Fruit fly (Drosophila melanogaster) whole organism, adult: ENCODE data around the gene CG17202.

Source experiments
- CG11617 ChIP-seq: fragments of 200-800 bp; sonication (Bioruptor generic); optimal IDR thresholded peaks from 2 replicates; lab custom pipeline; 2017; ENCODE audit warnings: mild to moderate bottlenecking, missing biosample characterization, missing genetic modification reagents, missing genetic modification characterization
- CG12768 ChIP-seq: fragments of 200-800 bp; sonication (Bioruptor generic); optimal IDR thresholded peaks from 2 replicates; lab custom pipeline; 2017; ENCODE audit warnings: missing biosample characterization, missing genetic modification characterization, mild to moderate bottlenecking, moderate library complexity, missing genetic modification reagents
- CG14711 ChIP-seq: fragments of 200-800 bp; sonication (Bioruptor generic); optimal IDR thresholded peaks from 2 replicates; lab custom pipeline; 2018; ENCODE audit warnings: missing biosample characterization, mild to moderate bottlenecking, missing genetic modification characterization, moderate library complexity
- CG1620 ChIP-seq: fragments of 200-800 bp; sonication (Bioruptor generic); optimal IDR thresholded peaks from 2 replicates; lab custom pipeline; 2016; ENCODE audit warnings: missing biosample characterization, missing genetic modification characterization
- CG33017 ChIP-seq: fragments of 200-800 bp; sonication (Bioruptor generic); optimal IDR thresholded peaks from 2 replicates; lab custom pipeline; 2018; ENCODE audit warnings: missing biosample characterization, mild to moderate bottlenecking, missing genetic modification characterization, moderate library complexity
- CG5204 ChIP-seq: fragments of 200-800 bp; sonication (Bioruptor generic); optimal IDR thresholded peaks from 2 replicates; lab custom pipeline; 2016; ENCODE audit warnings: missing biosample characterization, missing genetic modification characterization
- CG7045 ChIP-seq: fragments of 200-800 bp; sonication (Bioruptor generic); optimal IDR thresholded peaks from 2 replicates; lab custom pipeline; 2017; ENCODE audit warnings: missing biosample characterization, mild to moderate bottlenecking, missing genetic modification characterization
- CG7101 ChIP-seq: fragments of 200-800 bp; sonication (Bioruptor generic); optimal IDR thresholded peaks from 2 replicates; lab custom pipeline; 2018; ENCODE audit warnings: missing biosample characterization, mild to moderate bottlenecking, missing genetic modification characterization, moderate library complexity
- Clk ChIP-seq: fragments of 200-800 bp; sonication (Bioruptor generic); optimal IDR thresholded peaks from 2 replicates; lab custom pipeline; 2017; ENCODE audit warnings: missing biosample characterization, missing genetic modification characterization
- Crg-1 ChIP-seq: fragments of 200-800 bp; sonication (Bioruptor generic); optimal IDR thresholded peaks from 2 replicates; lab custom pipeline; 2016; ENCODE audit warnings: missing biosample characterization, missing genetic modification characterization
- Hr96 ChIP-seq: fragments of 200-800 bp; sonication (Bioruptor generic); optimal IDR thresholded peaks from 2 replicates; lab custom pipeline; 2016; ENCODE audit warnings: missing biosample characterization, missing genetic modification characterization
- Mnt ChIP-seq: fragments of 200-800 bp; sonication (Bioruptor generic); optimal IDR thresholded peaks from 2 replicates; lab custom pipeline; 2016; ENCODE audit warnings: missing biosample characterization, mild to moderate bottlenecking, missing genetic modification characterization
- bab1 ChIP-seq: fragments of 200-800 bp; sonication (Bioruptor generic); optimal IDR thresholded peaks from 3 replicates; lab custom pipeline; 2019; ENCODE audit warnings: missing biosample characterization, mild to moderate bottlenecking, missing genetic modification characterization, moderate library complexity
- cic ChIP-seq: fragments of 200-800 bp; sonication (Bioruptor generic); optimal IDR thresholded peaks from 2 replicates; lab custom pipeline; 2017; ENCODE audit warnings: missing biosample characterization, mild to moderate bottlenecking, missing genetic modification characterization, moderate library complexity
- cnc ChIP-seq, 2 experiments: fragments of >200 bp; optimal IDR thresholded peaks; 2 replicates each; lab custom pipeline; 2017
- kay ChIP-seq: fragments of 200-800 bp; sonication (Bioruptor generic); peaks from one replicate; lab custom pipeline; 2016; ENCODE audit warnings: missing biosample characterization, missing genetic modification characterization, borderline replicate concordance
- ovo ChIP-seq: fragments of 200-800 bp; sonication (Bioruptor generic); optimal IDR thresholded peaks from 2 replicates; lab custom pipeline; 2016; ENCODE audit warnings: missing biosample characterization, missing genetic modification characterization
- pad ChIP-seq: fragments of 200-800 bp; sonication (Bioruptor generic); optimal IDR thresholded peaks from 3 replicates; lab custom pipeline; 2017; ENCODE audit warnings: missing biosample characterization, missing genetic modification characterization, mild to moderate bottlenecking, moderate library complexity, missing genetic modification reagents
- tj ChIP-seq: fragments of 200-800 bp; sonication (Bioruptor generic); optimal IDR thresholded peaks from 3 replicates; lab custom pipeline; 2017; ENCODE audit warnings: missing biosample characterization, mild to moderate bottlenecking, missing genetic modification characterization, moderate library complexity
- toe ChIP-seq: fragments of 200-800 bp; sonication (Bioruptor generic); optimal IDR thresholded peaks from 2 replicates; lab custom pipeline; 2016; ENCODE audit warnings: missing biosample characterization, missing genetic modification characterization

The CG17202 gene

dm6 chr3R:12433764-12434163 is 11.2 kb downstream of the CG17202 start, which contains the start of the genes Aos1 and Srlp:
TSS of gene Aos1 (minus strand) at chr3R:12433822.
TSS of gene Srlp (plus strand) at chr3R:12434098.
- peak in 1 of 2 experiments; percentile 10 for TF ChIP-seq cnc (optimal IDR thresholded peaks at IDR 0.05; lab: Kevin White, UChicago)
- TF ChIP-seq CG1620 (GFP tag; lab: Kevin White, UChicago): no peak
- TF ChIP-seq CG33017: peak; percentile 31
- peak; percentile 32 for TF ChIP-seq Clk (GFP tag; lab: Kevin White, UChicago)
- TF ChIP-seq bab1 (GFP tag; lab: Kevin White, UChicago): peak; percentile 67
- TF ChIP-seq CG11617: peak; percentile 72
- peak; percentile 91 for TF ChIP-seq CG14711
- peak; percentile 12 for TF ChIP-seq tj (GFP tag; lab: Kevin White, UChicago)
- TF ChIP-seq toe: no peak
- TF ChIP-seq CG5204 (GFP tag; lab: Kevin White, UChicago): no peak
- TF ChIP-seq CG12768: peak; percentile 28
- TF ChIP-seq Hr96 (GFP tag; lab: Kevin White, UChicago): no peak
- TF ChIP-seq kay (GFP tag; lab: Kevin White, UChicago): no peak
- peak; percentile 56 for TF ChIP-seq CG7101
- peak; percentile 7 for TF ChIP-seq cic
- peak; percentile 16 for TF ChIP-seq ovo (GFP tag; lab: Kevin White, UChicago)
- peak; percentile 38 for TF ChIP-seq CG7045 (GFP tag; lab: Kevin White, UChicago)
- peak; percentile 39 for TF ChIP-seq pad (GFP tag; lab: Kevin White, UChicago)
- TF ChIP-seq Mnt: peak; percentile 51
- peak; percentile 10 for TF ChIP-seq Crg-1 (GFP tag; lab: Kevin White, UChicago)

DNA sequence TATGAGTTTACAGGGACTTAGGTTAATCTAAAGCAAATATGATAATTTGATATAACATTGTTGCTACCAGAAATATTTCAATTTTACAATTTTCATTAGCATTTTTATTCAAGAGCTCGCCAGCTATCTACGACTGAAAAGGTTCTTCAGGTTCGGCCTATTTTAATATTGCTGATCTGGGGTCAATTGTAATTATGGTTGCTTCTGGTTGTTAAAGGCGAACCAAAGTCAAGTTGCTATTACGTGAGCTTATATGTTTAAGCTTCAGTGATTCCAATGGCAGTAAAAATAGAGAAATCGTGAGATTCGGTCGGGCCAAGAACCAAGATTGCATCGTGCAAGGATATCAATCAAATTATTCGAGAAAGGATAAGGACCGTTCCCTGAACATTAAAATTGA is 13.4 kb downstream of the CG17202 start, which contains the start of gene Desat2:
Gene Desat2, plus strand, starts transcription at position 301 of the 400 bp plus-strand sequence.
- no peak for TF ChIP-seq CG7101
- TF ChIP-seq Hr96 (GFP tag; lab: Kevin White, UChicago): no peak
- TF ChIP-seq CG7045 (GFP tag; lab: Kevin White, UChicago): no peak
- no peak for TF ChIP-seq toe
- no peak for TF ChIP-seq ovo (GFP tag; lab: Kevin White, UChicago)
- no peak for TF ChIP-seq kay (GFP tag; lab: Kevin White, UChicago)
- no peak for TF ChIP-seq cnc (optimal IDR thresholded peaks at IDR 0.05; lab: Kevin White, UChicago)
- TF ChIP-seq Mnt: no peak
- no peak for TF ChIP-seq tj (GFP tag; lab: Kevin White, UChicago)
- TF ChIP-seq CG1620 (GFP tag; lab: Kevin White, UChicago): no peak
- no peak for TF ChIP-seq pad (GFP tag; lab: Kevin White, UChicago)
- no peak for TF ChIP-seq CG33017
- no peak for TF ChIP-seq Clk (GFP tag; lab: Kevin White, UChicago)
- TF ChIP-seq CG11617: no peak
- no peak for TF ChIP-seq CG14711

DNA sequence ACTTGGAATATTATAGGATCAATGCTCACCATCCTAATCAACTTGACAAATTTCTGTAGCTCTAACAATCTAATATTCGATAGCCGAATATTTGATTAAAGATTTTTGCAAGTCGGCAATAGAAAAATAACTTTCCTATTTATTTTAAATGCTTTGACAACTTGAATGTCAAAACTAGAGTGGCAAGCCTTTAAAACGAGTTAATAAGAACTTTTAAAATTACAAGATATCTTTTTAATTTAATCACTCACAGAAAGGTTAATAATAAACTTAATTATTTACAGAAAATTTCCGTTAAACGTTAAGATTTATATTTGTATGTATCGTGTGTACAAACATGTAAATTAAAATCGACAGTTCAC is 16.5 kb downstream of the CG17202 start, which contains the start of the genes CG17207 and CG46427:
Gene CG17207, minus strand, starts transcription at position 101 of the 362 bp plus-strand sequence.
Gene CG46427, minus strand, starts transcription at position 101 of the 362 bp plus-strand sequence.
- TF ChIP-seq tj (GFP tag; lab: Kevin White, UChicago) (no peak), CG7045 (GFP tag; lab: Kevin White, UChicago) (no peak), pad (GFP tag; lab: Kevin White, UChicago) (no peak), ovo (GFP tag; lab: Kevin White, UChicago) (no peak), CG11617 (no peak), Crg-1 (GFP tag; lab: Kevin White, UChicago) (no peak), CG14711 (no peak), CG12768 (no peak), CG1620 (GFP tag; lab: Kevin White, UChicago) (no peak), Clk (GFP tag; lab: Kevin White, UChicago) (no peak), CG7101 (no peak), cnc (optimal IDR thresholded peaks at IDR 0.05; lab: Kevin White, UChicago) (no peak)

- TF ChIP-seq CG33017 (peak; percentile 6), CG7101 (peak; percentile 20), toe (no peak), CG1620 (GFP tag; lab: Kevin White, UChicago) (no peak), CG7045 (GFP tag; lab: Kevin White, UChicago) (no peak), Crg-1 (GFP tag; lab: Kevin White, UChicago) (peak; percentile 47), bab1 (GFP tag; lab: Kevin White, UChicago) (peak; percentile 23), Mnt (peak; percentile 36), tj (GFP tag; lab: Kevin White, UChicago) (no peak), CG14711 (peak; percentile 18), CG11617 (peak; percentile 9), cic (no peak)
These were observed 17.0 kb downstream of the CG17202 start, which contains the start of gene Desat1 for dm6 chr3R:12439401-12440143. TSS of gene Desat1 (plus strand) at chr3R:12439600.

dm6 chr3R:12441008-12441606 is 18.5 kb downstream of the CG17202 start:
- TF ChIP-seq cic (peak; percentile 58), Clk (GFP tag; lab: Kevin White, UChicago) (no peak), pad (GFP tag; lab: Kevin White, UChicago) (peak; percentile 6), kay (GFP tag; lab: Kevin White, UChicago) (peak; percentile 53), tj (GFP tag; lab: Kevin White, UChicago) (peak; percentile 37), CG1620 (GFP tag; lab: Kevin White, UChicago) (no peak), toe (no peak), CG12768 (peak; percentile 79), Mnt (peak; percentile 64), Crg-1 (GFP tag; lab: Kevin White, UChicago) (no peak), CG11617 (no peak), ovo (GFP tag; lab: Kevin White, UChicago) (no peak), bab1 (GFP tag; lab: Kevin White, UChicago) (peak; percentile 29), CG33017 (peak; percentile 38), cnc (optimal IDR thresholded peaks at IDR 0.05; lab: Kevin White, UChicago) (no peak), CG7101 (peak; percentile 45), Hr96 (GFP tag; lab: Kevin White, UChicago) (no peak), CG14711 (no peak), CG7045 (GFP tag; lab: Kevin White, UChicago) (no peak), CG5204 (GFP tag; lab: Kevin White, UChicago) (no peak)
